Fruit fly (Drosophila melanogaster) whole organism, embryonic: ENCODE data around the gene CG31161.

Source experiments
- Awh ChIP-seq: fragments of 200-800 bp; sonication (Bioruptor generic); IDR thresholded peaks from 2 replicates; pipeline ENCODE4, ENCODE4 v1.3.6; 2022; ENCODE audit warnings: missing biosample characterization, missing genetic modification characterization
- B-H2 ChIP-seq: fragments of 200-800 bp; sonication (Bioruptor generic); optimal IDR thresholded peaks from 2 replicates; lab custom pipeline; 2018; ENCODE audit warnings: missing biosample characterization, mild to moderate bottlenecking, missing genetic modification characterization
- CG10147 ChIP-seq: fragments of 200-800 bp; sonication (Bioruptor generic); optimal IDR thresholded peaks from 2 replicates; lab custom pipeline; 2019; ENCODE audit warnings: missing biosample characterization, mild to moderate bottlenecking, missing genetic modification characterization, moderate library complexity
- CG10959 ChIP-seq: fragments of 200-800 bp; sonication (Bioruptor generic); IDR thresholded peaks from 2 replicates; pipeline ENCODE4 v1.3.6; 2022; ENCODE audit warnings: missing biosample characterization, missing genetic modification characterization
- CG11247 ChIP-seq: fragments of 200-800 bp; sonication (Bioruptor generic); IDR thresholded peaks from 2 replicates; pipeline ENCODE4 v1.3.6; 2022; ENCODE audit warnings: missing biosample characterization, missing genetic modification characterization
- CG12104 ChIP-seq: fragments of 200-800 bp; sonication (Bioruptor generic); optimal IDR thresholded peaks from 3 replicates; lab custom pipeline; 2016; ENCODE audit warnings: missing biosample characterization, missing genetic modification characterization
- CG1233 ChIP-seq: fragments of 200-800 bp; sonication (Bioruptor generic); optimal IDR thresholded peaks from 4 replicates; lab custom pipeline; 2018; ENCODE audit warnings: missing biosample characterization, mild to moderate bottlenecking, missing genetic modification characterization
- CG13624 ChIP-seq: fragments of 200-800 bp; sonication (Bioruptor generic); optimal IDR thresholded peaks from 2 replicates; lab custom pipeline; 2016; ENCODE audit warnings: missing biosample characterization, missing genetic modification characterization
- CG14050 ChIP-seq: fragments of 200-800 bp; sonication (Bioruptor generic); IDR thresholded peaks from 3 replicates; pipeline ENCODE4 v1.3.6; 2022; ENCODE audit warnings: missing biosample characterization, missing genetic modification characterization
- CG15011 ChIP-seq: fragments of 200-800 bp; sonication (Bioruptor generic); optimal IDR thresholded peaks from 3 replicates; lab custom pipeline; 2018; ENCODE audit warnings: missing biosample characterization, mild to moderate bottlenecking, missing genetic modification characterization
- CG1529 ChIP-seq: fragments of 200-800 bp; sonication (Bioruptor generic); optimal IDR thresholded peaks from 3 replicates; lab custom pipeline; 2018; ENCODE audit warnings: missing biosample characterization, missing genetic modification characterization
- CG15479 ChIP-seq: fragments of 200-800 bp; sonication (Bioruptor generic); optimal IDR thresholded peaks from 3 replicates; lab custom pipeline; 2019; ENCODE audit warnings: missing biosample characterization, mild to moderate bottlenecking, missing genetic modification characterization, moderate library complexity
- CG1647 ChIP-seq: fragments of 200-800 bp; sonication (Bioruptor generic); optimal IDR thresholded peaks from 3 replicates; lab custom pipeline; 2016; ENCODE audit warnings: missing biosample characterization, missing genetic modification characterization
- CG17568 ChIP-seq: fragments of 200-800 bp; sonication (Bioruptor generic); optimal IDR thresholded peaks from 2 replicates; lab custom pipeline; 2018; ENCODE audit warnings: missing biosample characterization, mild to moderate bottlenecking, missing genetic modification characterization, moderate library complexity
- CG17829 ChIP-seq: fragments of 200-800 bp; optimal IDR thresholded peaks from 2 replicates; lab custom pipeline; 2019; ENCODE audit warnings: missing biosample characterization, mild to moderate bottlenecking, missing genetic modification characterization, moderate library complexity
- CG18476 ChIP-seq: fragments of 200-800 bp; sonication (Bioruptor generic); optimal IDR thresholded peaks from 2 replicates; lab custom pipeline; 2016; ENCODE audit warnings: missing biosample characterization, mild to moderate bottlenecking, missing genetic modification characterization
- CG2875 ChIP-seq: fragments of 200-800 bp; sonication (Bioruptor generic); optimal IDR thresholded peaks from 2 replicates; lab custom pipeline; 2017; ENCODE audit warnings: missing biosample characterization, mild to moderate bottlenecking, missing genetic modification characterization, missing genetic modification reagents
- CG32772 ChIP-seq: fragments of 200-800 bp; sonication (Bioruptor generic); IDR thresholded peaks from 2 replicates; pipeline ENCODE4 v1.3.6; 2022; ENCODE audit warnings: missing biosample characterization, missing genetic modification characterization
- CG42726 ChIP-seq: fragments of 200-800 bp; sonication (Bioruptor generic); IDR thresholded peaks from 2 replicates; pipeline ENCODE4 v1.3.6; 2022; ENCODE audit warnings: missing biosample characterization, missing genetic modification characterization; ENCODE audit not compliant: partially characterized antibody
- CG4328 ChIP-seq: fragments of 200-800 bp; sonication (Bioruptor generic); optimal IDR thresholded peaks from 3 replicates; lab custom pipeline; 2017; ENCODE audit warnings: missing biosample characterization, missing genetic modification reagents, missing genetic modification characterization
- CG7271 ChIP-seq: fragments of 200-800 bp; sonication (Bioruptor generic); optimal IDR thresholded peaks from 2 replicates; lab custom pipeline; 2018; ENCODE audit warnings: missing biosample characterization, mild to moderate bottlenecking, missing genetic modification characterization, moderate library complexity
- CTCF ChIP-seq: fragments of 200-800 bp; sonication (Bioruptor generic); optimal IDR thresholded peaks from 2 replicates; lab custom pipeline; 2017; ENCODE audit warnings: missing biosample characterization, mild to moderate bottlenecking, missing genetic modification characterization, moderate library complexity
- Dll ChIP-seq: fragments of 200-800 bp; sonication (Bioruptor generic); IDR thresholded peaks from 4 replicates; pipeline ENCODE4 v1.3.6; 2022; ENCODE audit warnings: missing biosample characterization, missing genetic modification characterization; ENCODE audit not compliant: partially characterized antibody
- E2f2 ChIP-seq: fragments of 200-800 bp; sonication (Bioruptor generic); IDR thresholded peaks from 2 replicates; pipeline ENCODE4 v1.3.6; 2022; ENCODE audit warnings: missing biosample characterization, missing genetic modification characterization
- HLHmδ ChIP-seq: fragments of 200-800 bp; sonication (Bioruptor generic); optimal IDR thresholded peaks from 2 replicates; lab custom pipeline; 2018; ENCODE audit warnings: missing biosample characterization, mild to moderate bottlenecking, missing genetic modification characterization, moderate library complexity
- Hey ChIP-seq: fragments of 200-800 bp; sonication (Bioruptor generic); optimal IDR thresholded peaks from 3 replicates; lab custom pipeline; 2018; ENCODE audit warnings: missing biosample characterization, mild to moderate bottlenecking, missing genetic modification characterization
- HmgD ChIP-seq: fragments of 200-800 bp; sonication (Bioruptor generic); optimal IDR thresholded peaks from 3 replicates; lab custom pipeline; 2016; ENCODE audit warnings: missing biosample characterization, missing genetic modification characterization
- Med ChIP-seq: fragments of 200-800 bp; sonication (Bioruptor generic); peaks from one replicate; lab custom pipeline; 2016; ENCODE audit warnings: missing biosample characterization, missing genetic modification characterization, mild to moderate bottlenecking, inconsistent platforms, moderate library complexity
- Mrtf ChIP-seq: fragments of 200-800 bp; sonication (Bioruptor generic); IDR thresholded peaks from 3 replicates; pipeline ENCODE4 v1.3.6; 2022; ENCODE audit warnings: missing biosample characterization, missing genetic modification characterization
- NC2α ChIP-seq: fragments of 200-800 bp; sonication (Bioruptor generic); optimal IDR thresholded peaks from 2 replicates; lab custom pipeline; 2016; ENCODE audit warnings: missing biosample characterization, missing genetic modification characterization
- NfI ChIP-seq: fragments of 200-800 bp; sonication (Bioruptor generic); optimal IDR thresholded peaks from 3 replicates; lab custom pipeline; 2018; ENCODE audit warnings: missing biosample characterization, mild to moderate bottlenecking, missing genetic modification characterization, moderate library complexity
- Oaz ChIP-seq: fragments of 200-800 bp; sonication (Bioruptor generic); IDR thresholded peaks from 2 replicates; pipeline ENCODE4 v1.3.6; 2022; ENCODE audit warnings: missing biosample characterization, missing genetic modification characterization
- Ravus ChIP-seq: fragments of 200-800 bp; sonication (Bioruptor generic); IDR thresholded peaks from 2 replicates; pipeline ENCODE4 v1.3.6; 2022; ENCODE audit warnings: missing biosample characterization, missing genetic modification characterization
- Sry-β ChIP-seq: fragments of 200-800 bp; sonication (Bioruptor generic); optimal IDR thresholded peaks from 2 replicates; lab custom pipeline; 2018; ENCODE audit warnings: missing biosample characterization, mild to moderate bottlenecking, missing genetic modification characterization, moderate library complexity
- Ssrp ChIP-seq: fragments of 200-800 bp; sonication (Bioruptor generic); optimal IDR thresholded peaks from 2 replicates; lab custom pipeline; 2018; ENCODE audit warnings: missing biosample characterization, mild to moderate bottlenecking, missing genetic modification characterization, moderate library complexity
- caup ChIP-seq: fragments of 200-800 bp; sonication (Bioruptor generic); optimal IDR thresholded peaks from 3 replicates; lab custom pipeline; 2017; ENCODE audit warnings: missing biosample characterization, mild to moderate bottlenecking, missing genetic modification characterization, moderate library complexity; ENCODE audit not compliant: severe bottlenecking
- chif ChIP-seq, 2 experiments: fragments of 200-800 bp; sonication (Bioruptor generic); optimal IDR thresholded peaks; 3 replicates each; lab custom pipeline; 2016; ENCODE audit warnings: missing biosample characterization in 2 of 2, missing genetic modification characterization in 2 of 2
- chinmo ChIP-seq: fragments of 200-800 bp; sonication (Bioruptor generic); IDR thresholded peaks from 4 replicates; pipeline ENCODE4 v1.3.6; 2022; ENCODE audit warnings: missing biosample characterization, missing genetic modification characterization; ENCODE audit not compliant: partially characterized antibody
- chm ChIP-seq: fragments of 200-800 bp; sonication (Bioruptor generic); IDR thresholded peaks from 2 replicates; pipeline ENCODE4 v1.3.6; 2022; ENCODE audit warnings: missing biosample characterization, missing genetic modification characterization
- crol ChIP-seq: fragments of 200-800 bp; sonication (Bioruptor generic); IDR thresholded peaks from 2 replicates; pipeline ENCODE4 v1.3.6; 2022; ENCODE audit warnings: missing biosample characterization, missing genetic modification characterization
- dm ChIP-seq: fragments of 200-800 bp; sonication (Bioruptor generic); optimal IDR thresholded peaks from 3 replicates; lab custom pipeline; 2016; ENCODE audit warnings: missing biosample characterization, missing genetic modification characterization
- fd3F ChIP-seq: fragments of 200-800 bp; sonication (Bioruptor generic); optimal IDR thresholded peaks from 2 replicates; lab custom pipeline; 2018; ENCODE audit warnings: missing biosample characterization, mild to moderate bottlenecking, missing genetic modification characterization, moderate library complexity
- ham ChIP-seq: fragments of 200-800 bp; sonication (Bioruptor generic); IDR thresholded peaks from 2 replicates; pipeline ENCODE4 v1.3.6; 2022; ENCODE audit warnings: missing biosample characterization, missing genetic modification characterization
- kay ChIP-seq: fragments of 200-800 bp; sonication (Bioruptor generic); optimal IDR thresholded peaks from 2 replicates; lab custom pipeline; 2016; ENCODE audit warnings: missing biosample characterization, missing genetic modification characterization
- lab ChIP-seq: fragments of 200-800 bp; sonication (Bioruptor generic); optimal IDR thresholded peaks from 3 replicates; lab custom pipeline; 2017; ENCODE audit warnings: missing biosample characterization, missing genetic modification characterization, mild to moderate bottlenecking, moderate library complexity, missing genetic modification reagents
- lmd ChIP-seq: fragments of 200-800 bp; sonication (Bioruptor generic); IDR thresholded peaks from 2 replicates; pipeline ENCODE4 v1.3.6; 2022; ENCODE audit warnings: missing biosample characterization, missing genetic modification characterization
- nom ChIP-seq: fragments of 200-800 bp; sonication (Bioruptor generic); optimal IDR thresholded peaks from 2 replicates; lab custom pipeline; 2017; ENCODE audit warnings: missing biosample characterization, missing genetic modification characterization, mild to moderate bottlenecking, moderate library complexity, missing genetic modification reagents
- otp ChIP-seq: fragments of 200-800 bp; sonication (Bioruptor generic); IDR thresholded peaks from 3 replicates; pipeline ENCODE4, ENCODE4 v1.3.6; 2022; ENCODE audit warnings: missing biosample characterization, missing genetic modification characterization
- ro ChIP-seq: fragments of 200-800 bp; sonication (Bioruptor generic); IDR thresholded peaks from 2 replicates; pipeline ENCODE4 v1.3.6; 2022; ENCODE audit warnings: missing biosample characterization, missing genetic modification characterization
- stwl ChIP-seq: fragments of 200-800 bp; sonication (Bioruptor generic); optimal IDR thresholded peaks from 3 replicates; lab custom pipeline; 2018; ENCODE audit warnings: missing biosample characterization, mild to moderate bottlenecking, missing genetic modification characterization, moderate library complexity
- trem ChIP-seq: fragments of 200-800 bp; optimal IDR thresholded peaks from 3 replicates; lab custom pipeline; 2019; ENCODE audit warnings: missing biosample characterization, mild to moderate bottlenecking, missing genetic modification characterization, moderate library complexity
- trh ChIP-seq: fragments of 200-800 bp; sonication (Bioruptor generic); optimal IDR thresholded peaks from 2 replicates; lab custom pipeline; 2016; ENCODE audit warnings: missing biosample characterization, missing genetic modification characterization
- ttk ChIP-seq: fragments of 200-800 bp; sonication (Bioruptor generic); IDR thresholded peaks from 2 replicates; pipeline ENCODE4 v2.1.2; 2022; ENCODE audit warnings: missing biosample characterization, missing genetic modification characterization

CG31161 gene

DNA sequence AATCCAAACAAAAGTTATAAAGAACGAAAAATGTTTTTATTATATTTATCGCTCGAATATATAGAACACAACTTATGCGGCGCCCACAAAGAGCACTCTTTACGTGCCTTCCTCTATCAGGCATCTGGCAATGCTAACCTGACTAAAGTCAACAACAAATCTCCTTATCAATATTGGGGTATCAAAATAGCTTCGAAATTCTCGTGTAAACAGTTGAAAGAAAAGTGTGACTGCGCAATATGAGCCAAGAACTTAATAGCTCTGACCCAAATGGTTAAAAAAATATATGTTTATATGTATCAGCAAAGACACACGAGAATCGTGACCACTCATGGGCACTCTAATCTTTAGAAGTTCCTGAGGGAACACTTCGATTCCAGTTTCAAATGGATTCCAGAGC lies 14.8 kb downstream of the CG31161 start (continued):
- TF ChIP-seq ro (GFP tag; lab: Robert Waterston, UW) = no peak
- TF ChIP-seq otp (GFP tag; lab: Robert Waterston, UW) = no peak
- TF ChIP-seq CG17829 (tag; lab: Kevin White, UChicago) = no peak
- TF ChIP-seq kay = no peak
- no peak for TF ChIP-seq CG14050 (GFP tag; lab: Robert Waterston, UW)
- no peak for TF ChIP-seq Oaz (GFP tag; lab: Robert Waterston, UW)
- TF ChIP-seq CG15479 = no peak
- TF ChIP-seq NC2α = no peak
- TF ChIP-seq CG4328 = no peak
- TF ChIP-seq chinmo (GFP tag; lab: Robert Waterston, UW) = no peak
- TF ChIP-seq lab (GFP tag; lab: Kevin White, UChicago) = peak; percentile 49
- no peak for TF ChIP-seq CG32772 (GFP tag; lab: Robert Waterston, UW)
- no peak for TF ChIP-seq dm (GFP tag; lab: Kevin White, UChicago)
- no peak for TF ChIP-seq CG10959
- no peak for TF ChIP-seq CG11247 (GFP tag; lab: Robert Waterston, UW)
- TF ChIP-seq CG7271 (tag; lab: Kevin White, UChicago) = no peak
- no peak for TF ChIP-seq E2f2 (GFP tag; lab: Robert Waterston, UW)
- no peak for TF ChIP-seq ttk (GFP tag; lab: Robert Waterston, UW)
- TF ChIP-seq CG2875 = peak; percentile 25
- TF ChIP-seq trh (GFP tag; lab: Kevin White, UChicago) = no peak
- TF ChIP-seq CG1647 (GFP tag; lab: Kevin White, UChicago) = no peak
- no peak for TF ChIP-seq Dll (GFP tag; lab: Robert Waterston, UW)
- TF ChIP-seq HmgD (GFP tag; lab: Kevin White, UChicago) = no peak
- TF ChIP-seq CG42726 (GFP tag; lab: Robert Waterston, UW) = no peak
- no peak for TF ChIP-seq lmd (GFP tag; lab: Robert Waterston, UW)
- TF ChIP-seq Mrtf (GFP tag; lab: Robert Waterston, UW) = no peak
- no peak for TF ChIP-seq CG15011
- TF ChIP-seq Med = peak; percentile 69
- no peak for TF ChIP-seq caup (GFP tag; lab: Kevin White, UChicago)
- TF ChIP-seq CG1529 (GFP tag; lab: Kevin White, UChicago) = peak; percentile 19
- TF ChIP-seq CG10147 (GFP tag; lab: Kevin White, UChicago) = no peak
- no peak for TF ChIP-seq ham (GFP tag; lab: Robert Waterston, UW)
- TF ChIP-seq CG1233 (GFP tag; lab: Kevin White, UChicago) = no peak
- no peak for TF ChIP-seq CG13624 (GFP tag; lab: Kevin White, UChicago)
- no peak for TF ChIP-seq CG18476
- no peak for TF ChIP-seq fd3F
- no peak for TF ChIP-seq NfI (GFP tag; lab: Kevin White, UChicago)
- TF ChIP-seq Awh = no peak
- no peak for TF ChIP-seq CTCF (GFP tag; lab: Kevin White, UChicago)
- no peak for TF ChIP-seq nom (GFP tag; lab: Kevin White, UChicago)
- no peak for TF ChIP-seq trem (tag; lab: Kevin White, UChicago)
- no peak for TF ChIP-seq chif (GFP tag; optimal IDR thresholded peaks at IDR 0.05; lab: Kevin White, UChicago)
- TF ChIP-seq chm (GFP tag; lab: Robert Waterston, UW) = no peak
- TF ChIP-seq Hey = peak; percentile 44
- TF ChIP-seq stwl (tag; lab: Kevin White, UChicago) = no peak
- no peak for TF ChIP-seq HLHmδ (GFP tag; lab: Kevin White, UChicago)
- no peak for TF ChIP-seq crol
- no peak for TF ChIP-seq CG12104 (GFP tag; lab: Kevin White, UChicago)
- TF ChIP-seq Ravus (GFP tag; lab: Robert Waterston, UW) = no peak
- TF ChIP-seq CG17568 = peak; percentile 52
- TF ChIP-seq Ssrp (tag; lab: Kevin White, UChicago) = no peak
- no peak for TF ChIP-seq Sry-β
- TF ChIP-seq B-H2 = no peak
